Worm (Caenorhabditis elegans) whole organism, early embryonic: Measurements from ENCODE around the gene Y19D10B.8.

Experiments used
- B0310.2 ChIP-seq: sonication (generic microtip); optimal IDR thresholded peaks from 2 replicates; lab custom pipeline; 2016; ENCODE audit warnings: mild to moderate bottlenecking, missing genetic modification characterization, missing compliant biosample characterization
- F13C5.2 ChIP-seq: sonication (generic microtip); optimal IDR thresholded peaks from 2 replicates; lab custom pipeline; 2017; ENCODE audit warnings: mild to moderate bottlenecking, missing genetic modification characterization, inconsistent platforms, missing compliant biosample characterization
- aly-1 ChIP-seq: sonication (generic microtip); optimal IDR thresholded peaks from 2 replicates; lab custom pipeline; 2016; ENCODE audit warnings: missing genetic modification characterization, missing compliant biosample characterization
- ama-1 ChIP-seq: fragments of 150-350 bp; optimal IDR thresholded peaks from 2 replicates; lab custom pipeline; 2014
- ceh-13 ChIP-seq: fragments of 200-800 bp; sonication (Bioruptor generic); optimal IDR thresholded peaks from 2 replicates; lab custom pipeline; 2018; ENCODE audit warnings: mild to moderate bottlenecking, missing genetic modification characterization, missing compliant biosample characterization
- ceh-36 ChIP-seq: sonication (generic microtip); optimal IDR thresholded peaks from 2 replicates; lab custom pipeline; 2016; ENCODE audit warnings: missing genetic modification characterization, inconsistent platforms, missing compliant biosample characterization
- ets-7 ChIP-seq: sonication (generic microtip); optimal IDR thresholded peaks from 2 replicates; lab custom pipeline; 2016; ENCODE audit warnings: missing genotype, missing genetic modification characterization, missing compliant biosample characterization
- flt-1 ChIP-seq: fragments of 200-800 bp; sonication (Bioruptor generic); IDR thresholded peaks from 2 replicates; pipeline ENCODE4 v1.3.6; 2022; ENCODE audit warnings: missing genetic modification characterization, missing compliant biosample characterization
- hmbx-1 ChIP-seq: sonication (generic microtip); optimal IDR thresholded peaks from 2 replicates; lab custom pipeline; 2016; ENCODE audit warnings: mild to moderate bottlenecking, missing genetic modification characterization, missing compliant biosample characterization
- hmg-4 ChIP-seq: fragments of 200-800 bp; sonication (Bioruptor generic); optimal IDR thresholded peaks from 2 replicates; lab custom pipeline; 2018; ENCODE audit warnings: mild to moderate bottlenecking, missing genetic modification characterization, missing compliant biosample characterization
- hnd-1 ChIP-seq: sonication (generic microtip); optimal IDR thresholded peaks from 2 replicates; lab custom pipeline; 2016; ENCODE audit warnings: missing genetic modification characterization, missing compliant biosample characterization
- pes-1 ChIP-seq: fragments of 200-800 bp; sonication (Bioruptor generic); IDR thresholded peaks from 2 replicates; pipeline ENCODE4 v1.3.6; 2022; ENCODE audit warnings: missing genetic modification reagents, missing genetic modification characterization, missing compliant biosample characterization
- scrt-1 ChIP-seq: fragments of 200-800 bp; sonication (Bioruptor generic); IDR thresholded peaks from 2 replicates; pipeline ENCODE4 v1.3.6; 2022; ENCODE audit warnings: missing genetic modification characterization, missing compliant biosample characterization
- sea-1 ChIP-seq: fragments of 200-800 bp; sonication (Bioruptor generic); conservative IDR thresholded peaks from 2 replicates; pipeline ENCODE4 v1.3.6; 2022; ENCODE audit warnings: missing genetic modification characterization, missing compliant biosample characterization
- tbx-11 ChIP-seq: fragments of 200-800 bp; sonication (Bioruptor generic); IDR thresholded peaks from 2 replicates; pipeline ENCODE4 v1.3.6; 2022; ENCODE audit warnings: missing genetic modification characterization, missing compliant biosample characterization
- tbx-37 ChIP-seq: fragments of 200-800 bp; sonication (Bioruptor generic); conservative IDR thresholded peaks from 2 replicates; pipeline ENCODE4 v1.3.6; 2022; ENCODE audit warnings: missing genetic modification reagents, missing genetic modification characterization, missing compliant biosample characterization
- tra-4 ChIP-seq: sonication (generic microtip); optimal IDR thresholded peaks from 2 replicates; lab custom pipeline; 2017; ENCODE audit warnings: missing genetic modification characterization, missing compliant biosample characterization

The Y19D10B.8 gene

ce11 chrV:2278052-2278451, 22.8 kb downstream of the Y19D10B.8 start, which contains the start of gene nhr-59:
TSS of gene nhr-59 (minus strand) at chrV:2278265.
- no peak for TF ChIP-seq ceh-36 (tag; lab: Kevin White, UChicago)
- no peak for TF ChIP-seq tbx-11 (GFP tag; lab: Robert Waterston, UW)
- no peak for TF ChIP-seq hmbx-1 (tag; lab: Kevin White, UChicago)
- TF ChIP-seq F13C5.2 (tag; lab: Kevin White, UChicago), result no peak
- TF ChIP-seq tra-4 (tag; lab: Kevin White, UChicago), result no peak
- no peak for TF ChIP-seq ama-1 (lab: Kevin White, UChicago)
- TF ChIP-seq ets-7 (tag; lab: Kevin White, UChicago), result no peak
- TF ChIP-seq aly-1 (tag; lab: Kevin White, UChicago), result no peak
- no peak for TF ChIP-seq pes-1 (GFP tag; lab: Robert Waterston, UW)
- TF ChIP-seq scrt-1 (GFP tag; lab: Robert Waterston, UW), result no peak
- TF ChIP-seq hnd-1 (tag; lab: Kevin White, UChicago), result no peak
- no peak for TF ChIP-seq B0310.2 (tag; lab: Kevin White, UChicago)
- no peak for TF ChIP-seq hmg-4 (GFP tag; lab: Kevin White, UChicago)

ce11 chrV:2277260-2277659, 23.5 kb downstream of the Y19D10B.8 start:
- no peak for TF ChIP-seq F13C5.2 (tag; lab: Kevin White, UChicago)

DNA sequence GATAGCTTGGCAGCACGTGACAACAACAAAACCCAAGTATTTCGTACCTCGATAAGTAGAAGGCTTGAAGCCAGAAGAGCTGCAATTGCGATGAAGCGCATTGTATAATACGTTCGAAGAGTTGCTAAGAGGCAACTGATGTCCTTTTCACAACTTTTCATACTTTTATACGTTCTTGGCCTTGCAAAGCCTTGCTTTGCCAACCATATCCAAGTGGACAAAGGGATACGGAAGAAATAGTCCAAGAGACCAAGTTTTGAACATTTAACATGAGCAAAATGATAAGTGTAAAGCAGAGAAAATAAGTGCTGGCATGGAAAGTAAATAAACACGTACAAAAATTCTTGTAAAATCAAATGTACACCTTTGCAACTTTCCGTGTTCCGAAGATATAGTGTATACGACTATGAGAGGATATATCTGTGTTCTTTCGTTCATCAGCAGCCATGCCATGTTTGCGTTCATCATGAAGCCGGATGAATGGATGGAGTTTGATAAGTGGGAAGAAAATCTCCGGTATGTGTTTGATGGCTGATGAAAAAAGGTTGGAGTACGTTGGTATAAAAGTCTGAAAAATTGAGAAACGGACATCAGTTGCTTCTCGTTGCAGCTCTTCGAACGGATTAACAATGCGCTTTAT, 26.4 kb downstream of the Y19D10B.8 start, which contains the start of the genes Y5H2A.4 and abu-4:
TSS of gene Y5H2A.4 (minus strand) at position 101 of the 640 bp plus-strand sequence.
TSS of gene abu-4 (plus strand) at position 590 of the 640 bp plus-strand sequence.
- TF ChIP-seq ceh-36 (tag; lab: Kevin White, UChicago) (no peak), tbx-11 (GFP tag; lab: Robert Waterston, UW) (no peak), ceh-13 (GFP tag; lab: Kevin White, UChicago) (no peak), ama-1 (lab: Kevin White, UChicago) (no peak), tbx-37 (no peak), scrt-1 (GFP tag; lab: Robert Waterston, UW) (no peak)

ce11 chrV:2271750-2272149, 29.1 kb downstream of the Y19D10B.8 start, which contains the start of gene Y5H2A.1:
TSS of gene Y5H2A.1 (minus strand) at chrV:2271850.
- no peak for TF ChIP-seq sea-1 (GFP tag; lab: Robert Waterston, UW)

DNA sequence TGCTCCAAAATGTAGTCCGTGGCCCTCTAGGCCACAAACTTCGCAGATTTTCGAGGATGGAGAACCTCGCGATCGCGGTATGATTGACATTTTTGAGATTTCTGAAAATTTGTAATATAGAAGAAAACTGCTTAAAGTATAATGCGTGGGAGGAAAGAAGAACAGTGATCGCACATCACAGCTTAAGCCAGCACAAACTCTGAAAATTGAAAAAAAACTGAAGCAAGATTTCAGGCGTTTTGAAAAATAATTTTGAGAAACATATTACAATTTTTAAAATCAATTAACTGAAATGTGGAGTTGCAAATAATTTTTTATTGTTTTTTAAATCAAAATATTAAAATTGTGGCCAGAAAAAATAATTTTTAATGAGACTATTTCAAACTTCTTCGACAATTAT, 33.8 kb downstream of the Y19D10B.8 start, which contains the start of gene nhr-275:
TSS of gene nhr-275 (minus strand) at position 101 of the 400 bp plus-strand sequence.
- TF ChIP-seq tra-4 (tag; lab: Kevin White, UChicago) (no peak), ets-7 (tag; lab: Kevin White, UChicago) (no peak), hmbx-1 (tag; lab: Kevin White, UChicago) (no peak), ceh-36 (tag; lab: Kevin White, UChicago) (no peak), flt-1 (GFP tag; lab: Robert Waterston, UW) (no peak), hmg-4 (GFP tag; lab: Kevin White, UChicago) (no peak), B0310.2 (tag; lab: Kevin White, UChicago) (no peak), sea-1 (GFP tag; lab: Robert Waterston, UW) (no peak), scrt-1 (GFP tag; lab: Robert Waterston, UW) (no peak), ama-1 (lab: Kevin White, UChicago) (no peak), aly-1 (tag; lab: Kevin White, UChicago) (no peak), ceh-13 (GFP tag; lab: Kevin White, UChicago) (no peak), tbx-11 (GFP tag; lab: Robert Waterston, UW) (no peak), tbx-37 (no peak), F13C5.2 (tag; lab: Kevin White, UChicago) (no peak)

ce11 chrV:2264925-2265324, 35.9 kb downstream of the Y19D10B.8 start:
- no peak for TF ChIP-seq aly-1 (tag; lab: Kevin White, UChicago)
- no peak for TF ChIP-seq ama-1 (lab: Kevin White, UChicago)
- no peak for TF ChIP-seq B0310.2 (tag; lab: Kevin White, UChicago)
- TF ChIP-seq tra-4 (tag; lab: Kevin White, UChicago), result no peak
- TF ChIP-seq ets-7 (tag; lab: Kevin White, UChicago), result no peak
- TF ChIP-seq ceh-13 (GFP tag; lab: Kevin White, UChicago), result no peak
- TF ChIP-seq hmg-4 (GFP tag; lab: Kevin White, UChicago), result no peak

ce11 chrV:2264455-2264854, 36.4 kb downstream of the Y19D10B.8 start, which contains the start of gene nhr-183:
TSS of gene nhr-183 (minus strand) at chrV:2264634.
- TF ChIP-seq F13C5.2 (tag; lab: Kevin White, UChicago) (no peak), tra-4 (tag; lab: Kevin White, UChicago) (no peak), B0310.2 (tag; lab: Kevin White, UChicago) (no peak), flt-1 (GFP tag; lab: Robert Waterston, UW) (no peak), hnd-1 (tag; lab: Kevin White, UChicago) (no peak)

ce11 chrV:2260660-2261059, 40.1 kb downstream of the Y19D10B.8 start, which contains the start of gene F41B5.12:
TSS of gene F41B5.12 (plus strand) at chrV:2260960.
- TF ChIP-seq sea-1 (GFP tag; lab: Robert Waterston, UW), result no peak
- no peak for TF ChIP-seq ceh-13 (GFP tag; lab: Kevin White, UChicago)
- TF ChIP-seq F13C5.2 (tag; lab: Kevin White, UChicago), result no peak
